Worm (Caenorhabditis elegans): ENCODE data around the gene C34F11.2.

DNA sequence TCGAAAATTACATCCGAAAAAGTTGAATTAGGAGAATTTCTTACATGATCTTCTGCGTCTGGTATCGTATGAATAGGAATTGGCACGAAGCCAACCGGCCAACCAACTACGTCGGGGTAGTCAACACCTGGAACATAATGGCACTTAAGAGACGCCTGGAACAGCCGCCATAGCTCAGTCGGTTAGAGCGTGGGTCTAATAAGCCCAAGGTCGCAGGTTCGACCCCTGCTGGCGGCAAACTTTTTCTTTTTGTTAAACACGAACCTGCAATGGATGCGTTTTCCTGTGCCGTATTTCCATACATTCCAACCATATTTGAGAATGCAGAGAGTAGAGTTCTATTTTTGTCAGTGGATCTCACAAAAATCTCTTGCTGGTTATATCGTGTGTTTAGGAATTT, 25.6 kb downstream of the C34F11.2 start:
- TF ChIP-seq pha-2 (tag; optimal IDR thresholded peaks at IDR 0.05), result no peak
- no peak for TF ChIP-seq ceh-30 (tag; optimal IDR thresholded peaks at IDR 0.05)
- TF ChIP-seq elt-4 (tag; optimal IDR thresholded peaks at IDR 0.05), result no peak
- TF ChIP-seq unc-55 (GFP tag; optimal IDR thresholded peaks at IDR 0.05), result no peak
- TF ChIP-seq pag-3 (tag; optimal IDR thresholded peaks at IDR 0.05; ENCODE audit: borderline replicate concordance), result no peak
- no peak for TF ChIP-seq unc-3 (GFP tag; conservative IDR thresholded peaks at IDR 0.05)
- no peak for TF ChIP-seq unc-3 (tag; optimal IDR thresholded peaks at IDR 0.05)
- TF ChIP-seq nfya-1 (tag; optimal IDR thresholded peaks at IDR 0.05), result no peak
- no peak for TF ChIP-seq hlh-30 (tag; optimal IDR thresholded peaks at IDR 0.05; ENCODE audit: insufficient read depth)
- TF ChIP-seq che-1 (tag; optimal IDR thresholded peaks at IDR 0.05), result no peak
- no peak for TF ChIP-seq elt-2 (tag; optimal IDR thresholded peaks at IDR 0.05)
- no peak for TF ChIP-seq ahr-1 (tag; optimal IDR thresholded peaks at IDR 0.05)
- no peak for TF ChIP-seq ztf-16 (tag; optimal IDR thresholded peaks at IDR 0.05)
- TF ChIP-seq ets-4 (tag; optimal IDR thresholded peaks at IDR 0.05), result no peak

Data from whole organism, late embryonic.